Fruit fly (Drosophila melanogaster) whole organism, embryonic: ENCODE results near the gene Polr1D.
A peak's percentile ranks its signal among the peaks of the same experiment; 100 is the strongest.

Source experiments
- CG30020 ChIP-seq: fragments of 200-800 bp; optimal IDR thresholded peaks from 2 replicates; lab custom pipeline; 2019; ENCODE audit warnings: missing biosample characterization, mild to moderate bottlenecking, missing genetic modification characterization, moderate library complexity
- CkIIα-i1 ChIP-seq: fragments of 200-800 bp; sonication (Bioruptor generic); IDR thresholded peaks from 2 replicates; pipeline ENCODE4 v1.3.6; 2022; ENCODE audit warnings: missing biosample characterization, missing genetic modification characterization
- Dad ChIP-seq: fragments of 200-800 bp; sonication (Bioruptor generic); optimal IDR thresholded peaks from 3 replicates; lab custom pipeline; 2016; ENCODE audit warnings: missing biosample characterization, missing genetic modification characterization
- NK7.1 ChIP-seq: fragments of 200-800 bp; sonication (Bioruptor generic); optimal IDR thresholded peaks from 3 replicates; lab custom pipeline; 2016; ENCODE audit warnings: missing biosample characterization, missing genetic modification characterization
- ab ChIP-seq: fragments of 200-800 bp; sonication (Bioruptor generic); optimal IDR thresholded peaks from 2 replicates; lab custom pipeline; 2016; ENCODE audit warnings: missing biosample characterization, missing genetic modification characterization
- knrl ChIP-seq: fragments of 200-800 bp; sonication (Bioruptor generic); IDR thresholded peaks from 3 replicates; pipeline ENCODE4 v1.3.6; 2022; ENCODE audit warnings: missing biosample characterization, missing genetic modification characterization; ENCODE audit not compliant: partially characterized antibody
- lbe ChIP-seq: fragments of 200-800 bp; sonication (Bioruptor generic); optimal IDR thresholded peaks from 2 replicates; lab custom pipeline; 2016; ENCODE audit warnings: missing biosample characterization, mild to moderate bottlenecking, missing genetic modification characterization
- psq ChIP-seq: fragments of 200-800 bp; sonication (Bioruptor generic); optimal IDR thresholded peaks from 2 replicates; lab custom pipeline; 2017; ENCODE audit warnings: missing biosample characterization, missing genetic modification characterization
- stc ChIP-seq: fragments of 200-800 bp; sonication (Bioruptor generic); IDR thresholded peaks from 2 replicates; pipeline ENCODE4 v1.3.6; 2022; ENCODE audit warnings: missing biosample characterization, missing genetic modification characterization

DNA sequence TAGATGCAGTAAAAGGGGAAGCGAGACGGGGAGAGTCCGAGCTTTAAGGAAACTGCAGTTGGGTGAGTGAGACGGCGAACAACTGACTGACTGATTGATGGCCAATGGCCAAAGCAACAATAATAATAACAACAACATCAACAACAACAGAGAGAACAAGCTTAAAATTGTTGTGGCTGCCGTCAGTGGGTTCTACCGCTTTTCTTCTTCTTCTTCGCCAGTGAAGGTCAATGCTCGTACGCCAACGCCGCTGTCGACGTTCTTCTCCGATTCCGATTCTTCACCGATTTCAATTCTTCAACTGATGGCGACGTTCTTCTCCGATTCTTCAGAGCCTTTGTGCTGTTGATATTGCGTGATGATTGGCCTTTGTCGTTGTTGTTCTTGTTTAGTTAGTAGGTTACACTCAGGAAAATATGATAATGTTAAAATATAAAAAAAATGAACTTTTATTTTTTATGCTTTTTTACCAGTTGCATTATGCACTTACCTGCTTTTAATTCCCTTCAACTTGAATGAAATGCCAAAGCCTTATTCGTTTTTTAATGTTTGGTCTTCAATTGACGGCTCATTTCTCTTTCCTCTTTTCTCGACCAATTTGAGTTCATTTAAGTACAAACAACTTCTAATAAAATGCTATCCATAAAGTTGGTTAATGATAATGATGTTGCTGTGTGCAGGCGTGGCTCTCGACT, 7.3 kb upstream of the Polr1D start:
- TF ChIP-seq ab (GFP tag; lab: Kevin White, UChicago) (no peak), CkIIα-i1 (GFP tag; lab: Robert Waterston, UW) (no peak), lbe (GFP tag; lab: Kevin White, UChicago) (peak; percentile 58), stc (GFP tag; lab: Robert Waterston, UW) (no peak), NK7.1 (GFP tag; lab: Kevin White, UChicago) (no peak), psq (GFP tag; lab: Kevin White, UChicago) (no peak), Dad (no peak), knrl (GFP tag; lab: Robert Waterston, UW) (no peak), CG30020 (tag; lab: Kevin White, UChicago) (no peak)
